Worm (Caenorhabditis elegans) whole organism, L4 larva: Measurements from ENCODE around the gene pipp-4P.

Experiments
- D1046.2 ChIP-seq: fragments of 200-800 bp; sonication (Bioruptor generic); IDR thresholded peaks from 2 replicates; pipeline ENCODE4 v1.3.6; 2022; ENCODE audit warnings: missing genetic modification characterization, missing compliant biosample characterization
- F10B5.3 ChIP-seq: sonication (generic microtip); optimal IDR thresholded peaks from 2 replicates; lab custom pipeline; 2016; ENCODE audit warnings: mild to moderate bottlenecking, missing genetic modification characterization, missing compliant biosample characterization
- F44E2.7 ChIP-seq: fragments of 200-800 bp; sonication (Bioruptor generic); IDR thresholded peaks from 2 replicates; pipeline ENCODE4 v2.1.2; 2022; ENCODE audit warnings: missing genetic modification characterization, missing compliant biosample characterization
- F49E8.2 ChIP-seq: sonication (generic microtip); optimal IDR thresholded peaks from 2 replicates; lab custom pipeline; 2016; ENCODE audit warnings: missing compliant biosample characterization, mild to moderate bottlenecking, missing genetic modification characterization, borderline replicate concordance
- R02D3.7 ChIP-seq: fragments of 150-350 bp; sonication (generic microtip); optimal IDR thresholded peaks from 3 replicates; lab custom pipeline; 2014; ENCODE audit warnings: missing biosample characterization, missing genetic modification characterization
- T20F7.1 ChIP-seq: fragments of 200-800 bp; sonication (Bioruptor generic); optimal IDR thresholded peaks from 2 replicates; lab custom pipeline; 2018; ENCODE audit warnings: mild to moderate bottlenecking, missing genetic modification characterization, missing compliant biosample characterization
- T26A8.4 ChIP-seq: fragments of 200-800 bp; sonication (Bioruptor generic); IDR thresholded peaks from 2 replicates; pipeline ENCODE4 v1.3.6; 2022; ENCODE audit warnings: missing genetic modification characterization, missing compliant biosample characterization
- Y5F2A.4 ChIP-seq: fragments of 200-800 bp; sonication (Bioruptor generic); optimal IDR thresholded peaks from 2 replicates; lab custom pipeline; 2018; ENCODE audit warnings: mild to moderate bottlenecking, missing genetic modification characterization, missing compliant biosample characterization
- ZK337.2 ChIP-seq: fragments of 200-800 bp; sonication (Bioruptor generic); IDR thresholded peaks from 2 replicates; pipeline ENCODE4 v1.3.6; 2022; ENCODE audit warnings: missing genetic modification reagents, missing genetic modification characterization, missing compliant biosample characterization
- arid-1 ChIP-seq: fragments of 200-800 bp; sonication (Bioruptor generic); conservative IDR thresholded peaks from 2 replicates; pipeline ENCODE4 v1.3.6; 2022; ENCODE audit warnings: missing genetic modification reagents, missing genetic modification characterization, missing compliant biosample characterization
- ceh-20 ChIP-seq: fragments of 200-800 bp; sonication (Bioruptor generic); IDR thresholded peaks from 2 replicates; pipeline ENCODE4 v1.3.6; 2022; ENCODE audit warnings: missing genetic modification reagents, missing genetic modification characterization, missing compliant biosample characterization
- ceh-28 ChIP-seq: fragments of 150-350 bp; optimal IDR thresholded peaks from 2 replicates; lab custom pipeline; 2014; ENCODE audit warnings: missing biosample characterization, missing genetic modification reagents, missing genetic modification characterization
- ceh-32 ChIP-seq: sonication (generic microtip); optimal IDR thresholded peaks from 2 replicates; lab custom pipeline; 2016; ENCODE audit warnings: mild to moderate bottlenecking, missing genetic modification characterization, missing compliant biosample characterization; ENCODE audit not compliant: poor library complexity
- ceh-44 ChIP-seq: fragments of 200-800 bp; sonication (Bioruptor generic); IDR thresholded peaks from 2 replicates; pipeline ENCODE4 v1.3.6; 2022; ENCODE audit warnings: missing genetic modification reagents, missing genetic modification characterization, missing compliant biosample characterization
- ceh-62 ChIP-seq: sonication (generic microtip); optimal IDR thresholded peaks from 2 replicates; lab custom pipeline; 2017; ENCODE audit warnings: missing biosample characterization, missing genetic modification characterization
- ceh-82 ChIP-seq: sonication (generic microtip); optimal IDR thresholded peaks from 2 replicates; lab custom pipeline; 2017; ENCODE audit warnings: missing biosample characterization, missing genetic modification characterization
- daf-12 ChIP-seq: fragments of 150-350 bp; optimal IDR thresholded peaks from 2 replicates; lab custom pipeline; 2014; ENCODE audit warnings: missing biosample characterization, missing genetic modification reagents, missing genetic modification characterization
- daf-16 ChIP-seq, 3 experiments: sonication (generic microtip); optimal IDR thresholded peaks; 2 replicates each; lab custom pipeline; 2016 to 2017; ENCODE audit warnings: missing genetic modification characterization in 3 of 3, missing genetic modification reagents in 3 of 3, mild to moderate bottlenecking in 2 of 3, missing compliant biosample characterization in 2 of 3, missing biosample characterization in 1 of 3, moderate library complexity in 1 of 3
- daf-8 ChIP-seq: fragments of 200-800 bp; sonication (Bioruptor generic); IDR thresholded peaks from 2 replicates; pipeline ENCODE4 v1.3.6; 2022; ENCODE audit warnings: missing genetic modification characterization, missing compliant biosample characterization
- dmd-6 ChIP-seq: fragments of 200-800 bp; sonication (Bioruptor generic); IDR thresholded peaks from 2 replicates; pipeline ENCODE4 v1.3.6; 2022; ENCODE audit warnings: missing genetic modification reagents, missing genetic modification characterization, missing compliant biosample characterization
- dmd-8 ChIP-seq: fragments of 200-800 bp; sonication (Bioruptor generic); IDR thresholded peaks from 2 replicates; pipeline ENCODE4 v1.3.6; 2022; ENCODE audit warnings: missing genetic modification characterization, missing compliant biosample characterization
- dmd-9 ChIP-seq: fragments of 200-800 bp; sonication (Bioruptor generic); IDR thresholded peaks from 2 replicates; pipeline ENCODE4 v1.3.6; 2022; ENCODE audit warnings: missing genetic modification reagents, missing genetic modification characterization, missing compliant biosample characterization
- dpl-1 ChIP-seq: fragments of 150-350 bp; optimal IDR thresholded peaks from 2 replicates; lab custom pipeline; 2014; ENCODE audit warnings: missing biosample characterization, missing genetic modification reagents, missing genetic modification characterization
- duxl-1 ChIP-seq: sonication (generic microtip); optimal IDR thresholded peaks from 2 replicates; lab custom pipeline; 2016; ENCODE audit warnings: mild to moderate bottlenecking, missing genetic modification characterization, moderate library complexity, missing compliant biosample characterization; ENCODE audit not compliant: poor library complexity
- dve-1 ChIP-seq: sonication (generic microtip); optimal IDR thresholded peaks from 2 replicates; lab custom pipeline; 2017; ENCODE audit warnings: antibody characterized with exemption, mild to moderate bottlenecking, missing genetic modification characterization, missing compliant biosample characterization; ENCODE audit not compliant: insufficient read depth
- hif-1 ChIP-seq, 2 experiments: sonication (generic microtip); optimal IDR thresholded peaks; 2 replicates each; lab custom pipeline; 2016 to 2017; ENCODE audit warnings: missing compliant biosample characterization in 2 of 2, missing genetic modification characterization in 2 of 2, missing genetic modification reagents in 2 of 2, missing genotype in 2 of 2, mild to moderate bottlenecking in 1 of 2
- hlh-30 ChIP-seq: sonication (generic microtip); optimal IDR thresholded peaks from 2 replicates; lab custom pipeline; 2017; ENCODE audit warnings: antibody characterized with exemption, mild to moderate bottlenecking, missing genetic modification characterization, missing compliant biosample characterization; ENCODE audit not compliant: insufficient read depth
- hmg-1.1 ChIP-seq: fragments of 200-800 bp; sonication (Bioruptor generic); IDR thresholded peaks from 2 replicates; pipeline ENCODE4 v1.3.6; 2022; ENCODE audit warnings: missing genetic modification reagents, missing genetic modification characterization, missing compliant biosample characterization
- lir-3 ChIP-seq: sonication (generic microtip); optimal IDR thresholded peaks from 2 replicates; lab custom pipeline; 2016; ENCODE audit warnings: mild to moderate bottlenecking, missing genetic modification characterization, missing compliant biosample characterization
- lsy-2 ChIP-seq, 2 experiments: fragments of 150-350 bp in 1 of 2; sonication (generic microtip) in 1 of 2; optimal IDR thresholded peaks; 2 replicates each; lab custom pipeline; 2014 to 2017; ENCODE audit warnings: missing biosample characterization in 2 of 2, missing genetic modification characterization in 2 of 2
- madf-5 ChIP-seq, 2 experiments: fragments of 200-800 bp; sonication (Bioruptor generic); IDR thresholded peaks; 2 replicates each; pipeline ENCODE4 v1.3.6; 2022; ENCODE audit warnings: missing compliant biosample characterization in 2 of 2, missing genetic modification characterization in 2 of 2
- mes-2 ChIP-seq: sonication (generic microtip); optimal IDR thresholded peaks from 2 replicates; lab custom pipeline; 2016; ENCODE audit warnings: missing genotype, mild to moderate bottlenecking, missing genetic modification characterization, missing compliant biosample characterization; ENCODE audit not compliant: poor library complexity, severe bottlenecking
- nhr-102 ChIP-seq: sonication (generic microtip); optimal IDR thresholded peaks from 2 replicates; lab custom pipeline; 2016; ENCODE audit warnings: mild to moderate bottlenecking, missing genetic modification characterization, moderate library complexity, missing compliant biosample characterization
- nhr-237 ChIP-seq: sonication (generic microtip); optimal IDR thresholded peaks from 2 replicates; lab custom pipeline; 2017; ENCODE audit warnings: missing biosample characterization, missing genetic modification characterization
- nhr-28 ChIP-seq: fragments of 150-350 bp; optimal IDR thresholded peaks from 2 replicates; lab custom pipeline; 2014; ENCODE audit warnings: missing biosample characterization, missing genetic modification characterization
- nhr-42 ChIP-seq: fragments of 200-800 bp; sonication (Bioruptor generic); IDR thresholded peaks from 2 replicates; pipeline ENCODE4 v1.3.6; 2022; ENCODE audit warnings: missing genetic modification characterization, missing compliant biosample characterization
- nhr-76 ChIP-seq: fragments of 150-350 bp; optimal IDR thresholded peaks from 2 replicates; lab custom pipeline; 2014; ENCODE audit warnings: missing biosample characterization, missing genetic modification characterization
- pha-4 ChIP-seq, 2 experiments: fragments of 150-350 bp in 1 of 2; fragments of 200-800 bp in 1 of 2; sonication (Bioruptor generic) in 1 of 2; IDR thresholded peaks in 1 of 2; optimal IDR thresholded peaks in 1 of 2; 2 replicates each; pipeline versions ENCODE4 v1.3.6 to Lab custom; 2014 to 2022; ENCODE audit warnings: missing genetic modification characterization in 2 of 2, missing genetic modification reagents in 2 of 2, missing biosample characterization in 1 of 2, missing compliant biosample characterization in 1 of 2
- pqm-1 ChIP-seq: sonication (generic microtip); optimal IDR thresholded peaks from 2 replicates; lab custom pipeline; 2017; ENCODE audit warnings: missing biosample characterization, missing genetic modification characterization
- saeg-2 ChIP-seq: fragments of 200-800 bp; sonication (Bioruptor generic); IDR thresholded peaks from 2 replicates; pipeline ENCODE4 v1.3.6; 2022; ENCODE audit warnings: missing genetic modification reagents, missing genetic modification characterization, missing compliant biosample characterization
- sdz-12 ChIP-seq: fragments of 200-800 bp; sonication (Bioruptor generic); optimal IDR thresholded peaks from 2 replicates; lab custom pipeline; 2018; ENCODE audit warnings: mild to moderate bottlenecking, missing genetic modification characterization, missing compliant biosample characterization
- skn-1 ChIP-seq: fragments of 150-350 bp; optimal IDR thresholded peaks from 2 replicates; lab custom pipeline; 2014; ENCODE audit warnings: missing biosample characterization, missing genetic modification characterization
- snpc-4 ChIP-seq: fragments of 150-350 bp; optimal IDR thresholded peaks from 2 replicates; lab custom pipeline; 2014; ENCODE audit warnings: missing biosample characterization, missing genetic modification characterization
- unc-62 ChIP-seq, 3 experiments: fragments of 150-350 bp in 1 of 3; sonication (generic microtip); optimal IDR thresholded peaks in 2 of 3; peaks in 1 of 3; 1 replicate in 1 of 3; 2 replicates in 2 of 3; lab custom pipeline; 2014 to 2017; ENCODE audit warnings: missing biosample characterization in 3 of 3, missing genetic modification characterization in 3 of 3, missing genetic modification reagents in 3 of 3, missing genotype in 1 of 3
- zag-1 ChIP-seq: fragments of 150-350 bp; optimal IDR thresholded peaks from 2 replicates; lab custom pipeline; 2014; ENCODE audit warnings: missing biosample characterization, missing genetic modification characterization
- zip-2 ChIP-seq: fragments of 150-350 bp; optimal IDR thresholded peaks from 2 replicates; lab custom pipeline; 2014; ENCODE audit warnings: missing biosample characterization, missing genetic modification characterization
- ztf-11 ChIP-seq: fragments of 150-350 bp; optimal IDR thresholded peaks from 2 replicates; lab custom pipeline; 2014; ENCODE audit warnings: missing biosample characterization, missing genetic modification characterization
- ztf-7 ChIP-seq: fragments of 150-350 bp; optimal IDR thresholded peaks from 2 replicates; lab custom pipeline; 2014; ENCODE audit warnings: missing biosample characterization, missing genetic modification characterization

pipp-4P gene

ce11 chrIII:2805084-2805483 lies 14.0 kb upstream of the pipp-4P start, which contains the start of gene Y71H2AM.3 (continued):
- no peak for TF ChIP-seq daf-16 (GFP tag; optimal IDR thresholded peaks at IDR 0.05; lab: Kevin White, UChicago)
- TF ChIP-seq daf-16 (tag; optimal IDR thresholded peaks at IDR 0.05; lab: Kevin White, UChicago), result no peak
- no peak for TF ChIP-seq sdz-12
- no peak for TF ChIP-seq Y5F2A.4 (GFP tag; lab: Kevin White, UChicago)
- TF ChIP-seq ceh-28 (tag; lab: Kevin White, UChicago), result no peak
- TF ChIP-seq lsy-2 (tag; optimal IDR thresholded peaks at IDR 0.05; lab: Kevin White, UChicago), result peak in 1 of 2 experiments; percentile 71
- TF ChIP-seq zip-2 (tag; lab: Kevin White, UChicago), result no peak
- no peak for TF ChIP-seq daf-12 (tag; lab: Kevin White, UChicago)
- no peak for TF ChIP-seq ztf-11 (tag; lab: Kevin White, UChicago)
- peak; percentile 40 for TF ChIP-seq mes-2 (tag; lab: Kevin White, UChicago)
- no peak for TF ChIP-seq ztf-7 (tag; lab: Kevin White, UChicago)
- no peak for TF ChIP-seq F49E8.2 (tag; lab: Kevin White, UChicago)
- no peak for TF ChIP-seq nhr-28
- peak; percentile 42 for TF ChIP-seq dve-1 (tag; lab: Kevin White, UChicago)
- no peak for TF ChIP-seq T20F7.1 (GFP tag; lab: Kevin White, UChicago)
- TF ChIP-seq T26A8.4, result no peak
- no peak for TF ChIP-seq hif-1 (tag; optimal IDR thresholded peaks at IDR 0.05; lab: Kevin White, UChicago)
- TF ChIP-seq dpl-1 (GFP tag; lab: Kevin White, UChicago), result peak; percentile 89
- TF ChIP-seq arid-1 (GFP tag; lab: Robert Waterston, UW), result no peak
- TF ChIP-seq unc-62 (GFP tag; optimal IDR thresholded peaks at IDR 0.05 in 1 of 2; lab: Kevin White, UChicago), result peak in 1 of 2 experiments; percentile 45
- TF ChIP-seq unc-62 (tag; optimal IDR thresholded peaks at IDR 0.05; lab: Kevin White, UChicago), result no peak
- TF ChIP-seq ceh-82 (tag; lab: Kevin White, UChicago), result no peak
- no peak for TF ChIP-seq ceh-44 (GFP tag; lab: Robert Waterston, UW)
- TF ChIP-seq nhr-237 (tag; lab: Kevin White, UChicago), result no peak
- TF ChIP-seq pha-4 (GFP tag; IDR thresholded peaks at IDR 0.05; lab: Robert Waterston, UW), result no peak
- no peak for TF ChIP-seq pha-4 (tag; optimal IDR thresholded peaks at IDR 0.05; lab: Kevin White, UChicago)
- no peak for TF ChIP-seq lir-3 (tag; lab: Kevin White, UChicago)
- TF ChIP-seq hlh-30, result peak; percentile 26
- TF ChIP-seq nhr-102 (tag; lab: Kevin White, UChicago), result no peak
- TF ChIP-seq, all 104 proteins: peak for 10

ce11 chrIII:2811410-2811809 lies 7.7 kb upstream of the pipp-4P start:
- TF ChIP-seq dmd-6 (GFP tag; lab: Robert Waterston, UW) (no peak), saeg-2 (GFP tag; lab: Robert Waterston, UW) (no peak), dmd-9 (GFP tag; lab: Robert Waterston, UW) (no peak), ceh-32 (tag; lab: Kevin White, UChicago) (no peak), D1046.2 (GFP tag; lab: Robert Waterston, UW) (no peak), F10B5.3 (tag; lab: Kevin White, UChicago) (no peak), Y5F2A.4 (GFP tag; lab: Kevin White, UChicago) (no peak), nhr-76 (tag; lab: Kevin White, UChicago) (no peak), ceh-20 (GFP tag; lab: Robert Waterston, UW) (no peak), snpc-4 (tag; lab: Kevin White, UChicago) (no peak), pqm-1 (tag; lab: Kevin White, UChicago) (no peak), ztf-11 (tag; lab: Kevin White, UChicago) (no peak), R02D3.7 (tag; lab: Kevin White, UChicago) (no peak), daf-8 (GFP tag; lab: Robert Waterston, UW) (no peak), ZK337.2 (GFP tag; lab: Robert Waterston, UW) (no peak), skn-1 (no peak), ceh-82 (tag; lab: Kevin White, UChicago) (no peak), hmg-1.1 (GFP tag; lab: Robert Waterston, UW) (no peak), dmd-8 (GFP tag; lab: Robert Waterston, UW) (no peak), nhr-102 (tag; lab: Kevin White, UChicago) (peak; percentile 22), duxl-1 (tag; lab: Kevin White, UChicago) (peak; percentile 53), F44E2.7 (no peak), hlh-30 (no peak), madf-5 (GFP tag; IDR thresholded peaks at IDR 0.05; lab: Robert Waterston, UW) (no peak), nhr-42 (GFP tag; lab: Robert Waterston, UW) (0 out of 2 replicates have a peak, but pooled peaks have one; percentile 31), ceh-28 (tag; lab: Kevin White, UChicago) (no peak), zag-1 (tag; lab: Kevin White, UChicago) (no peak), ceh-62 (no peak)
